Worm (Caenorhabditis elegans): ENCODE data around the gene raga-1.

raga-1 gene

ce11 chrII:11336163-11336562 lies 35.0 kb downstream of the raga-1 start:
- TF ChIP-seq unc-62 (GFP tag; optimal IDR thresholded peaks at IDR 0.05) = no peak

- no peak for TF ChIP-seq unc-62 (GFP tag; optimal IDR thresholded peaks at IDR 0.05)
Observed at ce11 chrII:11336640-11337241, 35.6 kb downstream of the raga-1 start.

ce11 chrII:11337497-11338040 lies 36.4 kb downstream of the raga-1 start, which contains the start of gene sqt-1:
Gene sqt-1 (minus strand): TSS chrII:11337837.
- TF ChIP-seq unc-62 (GFP tag; optimal IDR thresholded peaks at IDR 0.05) = no peak

ce11 chrII:11339507-11339906 lies 38.3 kb downstream of the raga-1 start, which contains the start of gene rmd-3:
Gene rmd-3 (minus strand): TSS chrII:11339607.
- no peak for TF ChIP-seq unc-62 (GFP tag; optimal IDR thresholded peaks at IDR 0.05)

- TF ChIP-seq unc-62 (GFP tag; optimal IDR thresholded peaks at IDR 0.05) = no peak
Observed at ce11 chrII:11343300-11343869, 42.2 kb downstream of the raga-1 start, which contains the start of gene lgc-20. Gene lgc-20 (minus strand): TSS chrII:11343610.

ce11 chrII:11344554-11344953 lies 43.4 kb downstream of the raga-1 start:
- no peak for TF ChIP-seq unc-62 (GFP tag; optimal IDR thresholded peaks at IDR 0.05)

ce11 chrII:11345570-11346029 lies 44.4 kb downstream of the raga-1 start, which contains the start of gene nduf-11:
Gene nduf-11 (minus strand): TSS chrII:11345620.
- TF ChIP-seq unc-62 (GFP tag; optimal IDR thresholded peaks at IDR 0.05) = no peak

- no peak for TF ChIP-seq unc-62 (GFP tag; optimal IDR thresholded peaks at IDR 0.05)
Observed at ce11 chrII:11347878-11348556, 46.9 kb downstream of the raga-1 start, which contains the start of the genes B0491.6 and pigm-1. Gene B0491.6 (minus strand): TSS chrII:11348343. Gene pigm-1 (plus strand): TSS chrII:11348445.

- no peak for TF ChIP-seq unc-62 (GFP tag; optimal IDR thresholded peaks at IDR 0.05)
Observed at ce11 chrII:11349892-11350291, 48.7 kb downstream of the raga-1 start, which contains the start of gene dph-5. Gene dph-5 (plus strand): TSS chrII:11350192.

ce11 chrII:11351599-11351998 lies 50.4 kb downstream of the raga-1 start, which contains the start of gene clh-2:
Gene clh-2 (plus strand): TSS chrII:11351899.
- TF ChIP-seq unc-62 (GFP tag; optimal IDR thresholded peaks at IDR 0.05) = no peak

All from whole organism, dauer.